Worm (Caenorhabditis elegans): Measurements from ENCODE around the gene glna-2.
A peak's percentile ranks its signal among the peaks of the same experiment; 100 is the strongest.

Gene glna-2

ce11 chrII:8039416-8039815 is 31.0 kb downstream of the glna-2 start, which contains the start of the genes ubh-4 and algn-6 (continued):
- no peak for TF ChIP-seq nhr-111 (GFP tag; optimal IDR thresholded peaks at IDR 0.05)
- no peak for TF ChIP-seq zag-1 (tag; optimal IDR thresholded peaks at IDR 0.05)
- TF ChIP-seq mdl-1 (tag; optimal IDR thresholded peaks at IDR 0.05) = no peak
- no peak for TF ChIP-seq ceh-44 (GFP tag; IDR thresholded peaks at IDR 0.05)
- peak; percentile 12 for TF ChIP-seq hlh-30 (tag; optimal IDR thresholded peaks at IDR 0.05; ENCODE audit: insufficient read depth)
- TF ChIP-seq nhr-42 (GFP tag; IDR thresholded peaks at IDR 0.05) = no peak
- TF ChIP-seq F44E2.7 (GFP tag; IDR thresholded peaks at IDR 0.05) = no peak
- TF ChIP-seq nhr-28 (tag; optimal IDR thresholded peaks at IDR 0.05) = peak; percentile 65
- TF ChIP-seq saeg-2 (GFP tag; IDR thresholded peaks at IDR 0.05) = no peak
- no peak for TF ChIP-seq arid-1 (GFP tag; conservative IDR thresholded peaks at IDR 0.05)
- TF ChIP-seq ces-1 (GFP tag; optimal IDR thresholded peaks at IDR 0.05) = no peak
- no peak for TF ChIP-seq unc-39 (tag; optimal IDR thresholded peaks at IDR 0.05)
- TF ChIP-seq egl-27 (tag; optimal IDR thresholded peaks at IDR 0.05) = no peak
- TF ChIP-seq ztf-11 (tag; optimal IDR thresholded peaks at IDR 0.05) = no peak
- no peak for TF ChIP-seq F49E8.2 (tag; optimal IDR thresholded peaks at IDR 0.05; ENCODE audit: borderline replicate concordance)
- peak; percentile 48 for TF ChIP-seq dve-1 (tag; optimal IDR thresholded peaks at IDR 0.05; ENCODE audit: insufficient read depth)
- no peak for TF ChIP-seq daf-8 (GFP tag; IDR thresholded peaks at IDR 0.05)
- 0 out of 2 replicates have a peak, but pooled peaks have one; percentile 22 for TF ChIP-seq vab-7 (GFP tag; IDR thresholded peaks at IDR 0.05)
- TF ChIP-seq hif-1 (tag; optimal IDR thresholded peaks at IDR 0.05) = peak in 1 of 2 experiments; percentile 83
- TF ChIP-seq pha-4 (GFP tag; IDR thresholded peaks at IDR 0.05) = no peak
- peak; percentile 8 for TF ChIP-seq pha-4 (tag; optimal IDR thresholded peaks at IDR 0.05)
- TF ChIP-seq tra-1 (GFP tag; IDR thresholded peaks at IDR 0.05) = no peak
- TF ChIP-seq nhr-102 (tag; optimal IDR thresholded peaks at IDR 0.05) = no peak
- TF ChIP-seq D1046.2 (GFP tag; IDR thresholded peaks at IDR 0.05) = no peak
- TF ChIP-seq Y75B8A.6 (GFP tag; IDR thresholded peaks at IDR 0.05) = no peak
- TF ChIP-seq mdt-29 (GFP tag; IDR thresholded peaks at IDR 0.05) = no peak
- TF ChIP-seq duxl-1 (tag; optimal IDR thresholded peaks at IDR 0.05; ENCODE audit: poor library complexity) = no peak
- peak; percentile 80 for TF ChIP-seq nhr-6 (tag; optimal IDR thresholded peaks at IDR 0.05)
- no peak for TF ChIP-seq lir-3 (tag; optimal IDR thresholded peaks at IDR 0.05)
- TF ChIP-seq ceh-28 (tag; optimal IDR thresholded peaks at IDR 0.05) = no peak
- TF ChIP-seq unc-62 (GFP tag; optimal IDR thresholded peaks at IDR 0.05 in 1 of 2) = no peak
- no peak for TF ChIP-seq unc-62 (tag; optimal IDR thresholded peaks at IDR 0.05)
- no peak for TF ChIP-seq daf-19 (GFP tag; conservative IDR thresholded peaks at IDR 0.05)
- no peak for TF ChIP-seq ceh-20 (GFP tag; IDR thresholded peaks at IDR 0.05)
- TF ChIP-seq jun-1 (tag; optimal IDR thresholded peaks at IDR 0.05) = no peak
- TF ChIP-seq lsy-2 (tag; optimal IDR thresholded peaks at IDR 0.05) = peak; percentile 38 to 95
- no peak for TF ChIP-seq daf-12 (tag; optimal IDR thresholded peaks at IDR 0.05)
- TF ChIP-seq unc-130 (GFP tag; optimal IDR thresholded peaks at IDR 0.05) = peak; percentile 96
- no peak for TF ChIP-seq nhr-48 (tag; optimal IDR thresholded peaks at IDR 0.05)
- no peak for TF ChIP-seq ceh-82 (tag; optimal IDR thresholded peaks at IDR 0.05)
- TF ChIP-seq nhr-41 (GFP tag; IDR thresholded peaks at IDR 0.05) = no peak
- no peak for TF ChIP-seq skn-1 (tag; optimal IDR thresholded peaks at IDR 0.05)
- no peak for TF ChIP-seq spr-1 (tag; optimal IDR thresholded peaks at IDR 0.05)
- TF ChIP-seq snpc-4 (tag; optimal IDR thresholded peaks at IDR 0.05) = no peak
- TF ChIP-seq fkh-10 (GFP tag; optimal IDR thresholded peaks at IDR 0.05) = no peak
- TF ChIP-seq spr-3 (GFP tag; optimal IDR thresholded peaks at IDR 0.05) = no peak
- TF ChIP-seq R02D3.7 (tag; optimal IDR thresholded peaks at IDR 0.05) = no peak
- TF ChIP-seq F10B5.3 (tag; optimal IDR thresholded peaks at IDR 0.05) = no peak
- no peak for TF ChIP-seq zip-2 (tag; optimal IDR thresholded peaks at IDR 0.05)
- no peak for TF ChIP-seq lin-13 (GFP tag; optimal IDR thresholded peaks at IDR 0.05)
- no peak for TF ChIP-seq lim-7 (GFP tag; IDR thresholded peaks at IDR 0.05)
- TF ChIP-seq dmd-8 (GFP tag; IDR thresholded peaks at IDR 0.05) = no peak
- no peak for TF ChIP-seq aha-1 (tag)

Data from whole organism, L4 larva.